Fruit fly (Drosophila melanogaster): ENCODE data around the gene Ncoa6.
A peak's percentile ranks its signal among the peaks of the same experiment; 100 is the strongest.

Gene Ncoa6

dm6 chr2L:5324958-5325850 is 1.3 kb downstream of the Ncoa6 start (continued):
- no peak for TF ChIP-seq CG3838 (GFP tag; optimal IDR thresholded peaks at IDR 0.05)
- TF ChIP-seq klu (GFP tag; IDR thresholded peaks at IDR 0.05), result peak; percentile 50
- TF ChIP-seq CG2889 (GFP tag; IDR thresholded peaks at IDR 0.05), result no peak
- no peak for TF ChIP-seq tup (GFP tag; optimal IDR thresholded peaks at IDR 0.05)
- TF ChIP-seq Hmr (GFP tag; optimal IDR thresholded peaks at IDR 0.05), result peak; percentile 66
- peak; percentile 24 for TF ChIP-seq CG8944 (GFP tag; optimal IDR thresholded peaks at IDR 0.05)
- TF ChIP-seq CG17385 (GFP tag; optimal IDR thresholded peaks at IDR 0.05), result peak; percentile 93
- peak; percentile 59 for TF ChIP-seq chm (GFP tag; IDR thresholded peaks at IDR 0.05)
- peak; percentile 94 for TF ChIP-seq Med (GFP tag)
- peak; percentile 22 for TF ChIP-seq CG18011 (GFP tag; optimal IDR thresholded peaks at IDR 0.05)
- peak; percentile 77 for TF ChIP-seq Scr (GFP tag; IDR thresholded peaks at IDR 0.05; ENCODE audit: partially characterized antibody)
- no peak for TF ChIP-seq p53 (GFP tag; optimal IDR thresholded peaks at IDR 0.05)
- TF ChIP-seq ATbp (GFP tag; optimal IDR thresholded peaks at IDR 0.05), result no peak
- peak; percentile 34; the same call in 1 of the 2 replicates for TF ChIP-seq esg (GFP tag; conservative IDR thresholded peaks at IDR 0.05)
- TF ChIP-seq amos (GFP tag; IDR thresholded peaks at IDR 0.05; ENCODE audit: partially characterized antibody), result peak; percentile 70
- TF ChIP-seq CG8478 (optimal IDR thresholded peaks at IDR 0.05), result no peak
- peak; percentile 36 for TF ChIP-seq CG14710 (tag; optimal IDR thresholded peaks at IDR 0.05)
- TF ChIP-seq Fer2 (tag; optimal IDR thresholded peaks at IDR 0.05), result no peak
- TF ChIP-seq CG11560 (tag; IDR thresholded peaks at IDR 0.05), result no peak
- no peak for TF ChIP-seq CG2202 (tag; optimal IDR thresholded peaks at IDR 0.05)
- no peak for TF ChIP-seq Hr39 (optimal IDR thresholded peaks at IDR 0.05)
- peak in 1 of 2 experiments; percentile 61 for TF ChIP-seq Hr78 (GFP tag; optimal IDR thresholded peaks at IDR 0.05)
- TF ChIP-seq rib (GFP tag; IDR thresholded peaks at IDR 0.05), result peak; percentile 34
- no peak for TF ChIP-seq CG11723 (GFP tag; optimal IDR thresholded peaks at IDR 0.05)
- peak; percentile 2 for TF ChIP-seq maf-S (GFP tag; optimal IDR thresholded peaks at IDR 0.05)
- peak; percentile 24 for TF ChIP-seq CG16815 (GFP tag; optimal IDR thresholded peaks at IDR 0.05)
- TF ChIP-seq ems (GFP tag; optimal IDR thresholded peaks at IDR 0.05), result peak; percentile 10
- no peak for TF ChIP-seq bab2 (GFP tag; optimal IDR thresholded peaks at IDR 0.05)
- TF ChIP-seq sens (GFP tag), result peak; percentile 85
- TF ChIP-seq CG4730 (GFP tag; IDR thresholded peaks at IDR 0.05), result peak; percentile 42
- TF ChIP-seq CG5953 (GFP tag; IDR thresholded peaks at IDR 0.05), result peak; percentile 45; the same call in 1 of the 2 replicates
- no peak for TF ChIP-seq Side (GFP tag; optimal IDR thresholded peaks at IDR 0.05)
- TF ChIP-seq prd (optimal IDR thresholded peaks at IDR 0.05), result no peak
- peak; percentile 77 for TF ChIP-seq prd (GFP tag; IDR thresholded peaks at IDR 0.05)
- TF ChIP-seq pros (GFP tag; optimal IDR thresholded peaks at IDR 0.05), result peak; percentile 90
- TF ChIP-seq bbx (GFP tag; IDR thresholded peaks at IDR 0.05; ENCODE audit: partially characterized antibody), result peak; percentile 69
- TF ChIP-seq Nf-YC (tag; optimal IDR thresholded peaks at IDR 0.05), result no peak
- peak; percentile 81 for TF ChIP-seq NFAT (GFP tag; IDR thresholded peaks at IDR 0.05)
- peak; percentile 79 for TF ChIP-seq CG12155 (GFP tag; optimal IDR thresholded peaks at IDR 0.05)
- no peak for TF ChIP-seq Hsf (GFP tag; optimal IDR thresholded peaks at IDR 0.05)
- TF ChIP-seq Fer1 (GFP tag; optimal IDR thresholded peaks at IDR 0.05), result peak; percentile 20
- no peak for TF ChIP-seq D (optimal IDR thresholded peaks at IDR 0.05)
- TF ChIP-seq D (GFP tag; optimal IDR thresholded peaks at IDR 0.05), result peak; percentile 8
- TF ChIP-seq CG3995 (GFP tag; optimal IDR thresholded peaks at IDR 0.05), result no peak
- TF ChIP-seq Rx (GFP tag; IDR thresholded peaks at IDR 0.05), result peak; percentile 53
- TF ChIP-seq ewg (GFP tag; optimal IDR thresholded peaks at IDR 0.05), result no peak
- TF ChIP-seq zen (tag; optimal IDR thresholded peaks at IDR 0.05), result peak; percentile 54
- peak; percentile 21 for TF ChIP-seq CG9797 (GFP tag; optimal IDR thresholded peaks at IDR 0.05)
- no peak for TF ChIP-seq schlank (tag; optimal IDR thresholded peaks at IDR 0.05)
- peak; percentile 41 for TF ChIP-seq Antp (GFP tag; optimal IDR thresholded peaks at IDR 0.05)

Data from whole organism, embryonic.